Fruit fly (Drosophila melanogaster) whole organism, embryonic: ENCODE measurements around the gene CG12182.

ENCODE experiments used
- Atf3 ChIP-seq: fragments of 200-800 bp; sonication (Bioruptor generic); optimal IDR thresholded peaks from 3 replicates; lab custom pipeline; 2016; ENCODE audit warnings: missing biosample characterization, missing genetic modification characterization
- Atf6 ChIP-seq: fragments of 200-800 bp; sonication (Bioruptor generic); IDR thresholded peaks from 2 replicates; pipeline ENCODE4 v1.3.6; 2022; ENCODE audit warnings: missing biosample characterization, missing genetic modification characterization
- B-H2 ChIP-seq: fragments of 200-800 bp; sonication (Bioruptor generic); optimal IDR thresholded peaks from 2 replicates; lab custom pipeline; 2018; ENCODE audit warnings: missing biosample characterization, mild to moderate bottlenecking, missing genetic modification characterization
- Bteb2 ChIP-seq: fragments of 200-800 bp; sonication (Bioruptor generic); optimal IDR thresholded peaks from 2 replicates; lab custom pipeline; 2016; ENCODE audit warnings: missing biosample characterization, missing genetic modification characterization
- C15 ChIP-seq: fragments of 200-800 bp; sonication (Bioruptor generic); IDR thresholded peaks from 3 replicates; pipeline ENCODE4 v1.3.6; 2022; ENCODE audit warnings: missing biosample characterization, missing genetic modification characterization
- CG1024 ChIP-seq: fragments of 200-800 bp; sonication (Bioruptor generic); IDR thresholded peaks from 2 replicates; pipeline ENCODE4 v1.3.6; 2022; ENCODE audit warnings: missing biosample characterization, missing genetic modification characterization
- CG12071 ChIP-seq: fragments of 200-800 bp; sonication (Bioruptor generic); optimal IDR thresholded peaks from 3 replicates; lab custom pipeline; 2018; ENCODE audit warnings: missing biosample characterization, mild to moderate bottlenecking, missing genetic modification characterization
- CG12236 ChIP-seq: fragments of 200-800 bp; sonication (Bioruptor generic); optimal IDR thresholded peaks from 2 replicates; lab custom pipeline; 2016; ENCODE audit warnings: missing biosample characterization, missing genetic modification characterization
- CG13424 ChIP-seq: fragments of 200-800 bp; sonication (Bioruptor generic); optimal IDR thresholded peaks from 2 replicates; lab custom pipeline; 2019; ENCODE audit warnings: missing biosample characterization, mild to moderate bottlenecking, missing genetic modification characterization, moderate library complexity
- CG14014 ChIP-seq: fragments of 200-800 bp; sonication (Bioruptor generic); IDR thresholded peaks from 2 replicates; pipeline ENCODE4 v1.3.6; 2022; ENCODE audit warnings: missing biosample characterization, missing genetic modification characterization
- CG15601 ChIP-seq: fragments of 200-800 bp; sonication (Bioruptor generic); optimal IDR thresholded peaks from 3 replicates; lab custom pipeline; 2019; ENCODE audit warnings: missing biosample characterization, mild to moderate bottlenecking, missing genetic modification characterization, moderate library complexity
- CG1603 ChIP-seq: fragments of 200-800 bp; sonication (Bioruptor generic); optimal IDR thresholded peaks from 2 replicates; lab custom pipeline; 2019; ENCODE audit warnings: missing biosample characterization, mild to moderate bottlenecking, missing genetic modification characterization, moderate library complexity
- CG16863 ChIP-seq: fragments of 200-800 bp; sonication (Bioruptor generic); optimal IDR thresholded peaks from 3 replicates; lab custom pipeline; 2016; ENCODE audit warnings: missing biosample characterization, missing genetic modification characterization
- CG2129 ChIP-seq: fragments of 200-800 bp; sonication (Bioruptor generic); IDR thresholded peaks from 2 replicates; pipeline ENCODE4 v1.3.6; 2022; ENCODE audit warnings: missing biosample characterization, missing genetic modification characterization; ENCODE audit not compliant: partially characterized antibody
- CG33213 ChIP-seq: fragments of 200-800 bp; sonication (Bioruptor generic); optimal IDR thresholded peaks from 3 replicates; lab custom pipeline; 2016; ENCODE audit warnings: missing biosample characterization, missing genetic modification characterization
- CG7963 ChIP-seq: fragments of 200-800 bp; sonication (Bioruptor generic); IDR thresholded peaks from 3 replicates; pipeline ENCODE4 v1.3.6; 2022; ENCODE audit warnings: missing biosample characterization, missing genetic modification characterization; ENCODE audit not compliant: partially characterized antibody
- CG9215 ChIP-seq: fragments of 200-800 bp; sonication (Bioruptor generic); IDR thresholded peaks from 2 replicates; pipeline ENCODE4 v1.3.6; 2022; ENCODE audit warnings: missing biosample characterization, missing genetic modification characterization
- CG9797 ChIP-seq: fragments of 200-800 bp; sonication (Bioruptor generic); optimal IDR thresholded peaks from 3 replicates; lab custom pipeline; 2018; ENCODE audit warnings: missing biosample characterization, mild to moderate bottlenecking, missing genetic modification characterization
- CG9876 ChIP-seq: fragments of 200-800 bp; sonication (Bioruptor generic); optimal IDR thresholded peaks from 2 replicates; lab custom pipeline; 2016; ENCODE audit warnings: missing biosample characterization, missing genetic modification characterization
- CrebB ChIP-seq: fragments of 200-800 bp; sonication (Bioruptor generic); optimal IDR thresholded peaks from 3 replicates; lab custom pipeline; 2018; ENCODE audit warnings: missing biosample characterization, mild to moderate bottlenecking, missing genetic modification characterization
- Dfd ChIP-seq, 2 experiments: fragments of >200 bp; optimal IDR thresholded peaks; 2 replicates each; lab custom pipeline; 2017; ENCODE audit warnings: missing biosample characterization in 2 of 2, missing genetic modification characterization in 2 of 2
- Dip3 ChIP-seq: fragments of 200-800 bp; sonication (Bioruptor generic); optimal IDR thresholded peaks from 3 replicates; lab custom pipeline; 2016; ENCODE audit warnings: missing biosample characterization, missing genetic modification characterization
- Doc3 ChIP-seq: fragments of 200-800 bp; sonication (Bioruptor generic); IDR thresholded peaks from 3 replicates; pipeline ENCODE4 v1.3.6; 2022; ENCODE audit warnings: missing biosample characterization, missing genetic modification characterization; ENCODE audit not compliant: partially characterized antibody
- Dp ChIP-seq: fragments of 200-800 bp; sonication (Bioruptor generic); optimal IDR thresholded peaks from 2 replicates; lab custom pipeline; 2018; ENCODE audit warnings: missing biosample characterization, mild to moderate bottlenecking, missing genetic modification characterization, moderate library complexity
- Hey ChIP-seq: fragments of 200-800 bp; sonication (Bioruptor generic); optimal IDR thresholded peaks from 3 replicates; lab custom pipeline; 2018; ENCODE audit warnings: missing biosample characterization, mild to moderate bottlenecking, missing genetic modification characterization
- Hr3 ChIP-seq: fragments of 200-800 bp; sonication (Bioruptor generic); optimal IDR thresholded peaks from 3 replicates; lab custom pipeline; 2016; ENCODE audit warnings: missing biosample characterization, missing genetic modification characterization
- Hr39 ChIP-seq: fragments of >200 bp; optimal IDR thresholded peaks from 2 replicates; lab custom pipeline; 2017
- Neu2 ChIP-seq: fragments of 200-800 bp; sonication (Bioruptor generic); optimal IDR thresholded peaks from 3 replicates; lab custom pipeline; 2016; ENCODE audit warnings: missing biosample characterization, missing genetic modification characterization, borderline replicate concordance
- Sin3A ChIP-seq: fragments of >200 bp; optimal IDR thresholded peaks from 2 replicates; lab custom pipeline; 2018
- amos ChIP-seq: fragments of 200-800 bp; sonication (Bioruptor generic); IDR thresholded peaks from 2 replicates; pipeline ENCODE4 v1.3.6; 2022; ENCODE audit warnings: missing biosample characterization, missing genetic modification characterization; ENCODE audit not compliant: partially characterized antibody
- ato ChIP-seq: fragments of 200-800 bp; sonication (Bioruptor generic); IDR thresholded peaks from 2 replicates; pipeline ENCODE4 v1.3.6; 2022; ENCODE audit warnings: missing biosample characterization, missing genetic modification characterization; ENCODE audit not compliant: partially characterized antibody
- bbx ChIP-seq: fragments of 200-800 bp; sonication (Bioruptor generic); IDR thresholded peaks from 2 replicates; pipeline ENCODE4 v1.3.6; 2022; ENCODE audit warnings: missing biosample characterization, missing genetic modification characterization; ENCODE audit not compliant: partially characterized antibody
- bcd ChIP-seq: fragments of 200-800 bp; sonication (Bioruptor generic); optimal IDR thresholded peaks from 2 replicates; lab custom pipeline; 2017; ENCODE audit warnings: missing biosample characterization, mild to moderate bottlenecking, missing genetic modification characterization
- br ChIP-seq: fragments of >200 bp; optimal IDR thresholded peaks from 2 replicates; lab custom pipeline; 2017
- cas ChIP-seq: fragments of 200-800 bp; sonication (Bioruptor generic); IDR thresholded peaks from 2 replicates; pipeline ENCODE4 v1.3.6; 2022; ENCODE audit warnings: missing biosample characterization, missing genetic modification characterization
- gce ChIP-seq: fragments of 200-800 bp; sonication (Bioruptor generic); IDR thresholded peaks from 3 replicates; pipeline ENCODE4 v1.3.6; 2022; ENCODE audit warnings: missing biosample characterization, missing genetic modification characterization
- h ChIP-seq: fragments of >200 bp; optimal IDR thresholded peaks from 2 replicates; lab custom pipeline; 2017
- ham ChIP-seq: fragments of 200-800 bp; sonication (Bioruptor generic); IDR thresholded peaks from 2 replicates; pipeline ENCODE4 v1.3.6; 2022; ENCODE audit warnings: missing biosample characterization, missing genetic modification characterization
- knrl ChIP-seq: fragments of 200-800 bp; sonication (Bioruptor generic); IDR thresholded peaks from 3 replicates; pipeline ENCODE4 v1.3.6; 2022; ENCODE audit warnings: missing biosample characterization, missing genetic modification characterization; ENCODE audit not compliant: partially characterized antibody
- lab ChIP-seq: fragments of 200-800 bp; sonication (Bioruptor generic); optimal IDR thresholded peaks from 3 replicates; lab custom pipeline; 2017; ENCODE audit warnings: missing biosample characterization, missing genetic modification characterization, mild to moderate bottlenecking, moderate library complexity, missing genetic modification reagents
- lov ChIP-seq, 2 experiments: fragments of 200-800 bp in 1 of 2; fragments of >200 bp in 1 of 2; sonication (Bioruptor generic) in 1 of 2; IDR thresholded peaks in 1 of 2; optimal IDR thresholded peaks in 1 of 2; 2 replicates in 1 of 2; 3 replicates in 1 of 2; pipeline versions ENCODE4 v1.3.6 to Lab custom; 2017 to 2022; ENCODE audit warnings: missing biosample characterization in 1 of 2, missing genetic modification characterization in 1 of 2
- pfk ChIP-seq: fragments of 200-800 bp; sonication (Bioruptor generic); optimal IDR thresholded peaks from 2 replicates; lab custom pipeline; 2018; ENCODE audit warnings: missing biosample characterization, mild to moderate bottlenecking, missing genetic modification characterization, moderate library complexity
- pho ChIP-seq: fragments of 200-800 bp; sonication (Bioruptor generic); optimal IDR thresholded peaks from 2 replicates; lab custom pipeline; 2016; ENCODE audit warnings: missing biosample characterization, missing genetic modification characterization
- scrt ChIP-seq: fragments of 200-800 bp; sonication (Bioruptor generic); optimal IDR thresholded peaks from 2 replicates; lab custom pipeline; 2018; ENCODE audit warnings: missing biosample characterization, mild to moderate bottlenecking, missing genetic modification characterization, moderate library complexity
- sens ChIP-seq: fragments of 200-800 bp; sonication (Bioruptor generic); peaks from one replicate; lab custom pipeline; 2016; ENCODE audit warnings: missing biosample characterization, missing genetic modification characterization
- seq ChIP-seq: fragments of 200-800 bp; sonication (Bioruptor generic); IDR thresholded peaks from 2 replicates; pipeline ENCODE4 v1.3.6; 2022; ENCODE audit warnings: missing biosample characterization, missing genetic modification characterization
- tll ChIP-seq, 2 experiments: fragments of 200-800 bp in 1 of 2; fragments of >200 bp in 1 of 2; sonication (Bioruptor generic) in 1 of 2; optimal IDR thresholded peaks; 2 replicates each; lab custom pipeline; 2017 to 2019; ENCODE audit warnings: missing biosample characterization in 2 of 2, missing genetic modification characterization in 2 of 2, mild to moderate bottlenecking in 1 of 2, moderate library complexity in 1 of 2
- unpg ChIP-seq: fragments of 200-800 bp; sonication (Bioruptor generic); optimal IDR thresholded peaks from 3 replicates; lab custom pipeline; 2018; ENCODE audit warnings: missing biosample characterization, mild to moderate bottlenecking, missing genetic modification characterization, moderate library complexity
- wdn ChIP-seq: fragments of 200-800 bp; sonication (Bioruptor generic); IDR thresholded peaks from 2 replicates; pipeline ENCODE4 v1.3.6; 2022; ENCODE audit warnings: missing biosample characterization, missing genetic modification characterization
- zen2 ChIP-seq: fragments of 200-800 bp; sonication (Bioruptor generic); IDR thresholded peaks from 3 replicates; pipeline ENCODE4 v1.3.6; 2022; ENCODE audit warnings: missing biosample characterization, missing genetic modification characterization; ENCODE audit not compliant: partially characterized antibody

CG12182 gene

DNA sequence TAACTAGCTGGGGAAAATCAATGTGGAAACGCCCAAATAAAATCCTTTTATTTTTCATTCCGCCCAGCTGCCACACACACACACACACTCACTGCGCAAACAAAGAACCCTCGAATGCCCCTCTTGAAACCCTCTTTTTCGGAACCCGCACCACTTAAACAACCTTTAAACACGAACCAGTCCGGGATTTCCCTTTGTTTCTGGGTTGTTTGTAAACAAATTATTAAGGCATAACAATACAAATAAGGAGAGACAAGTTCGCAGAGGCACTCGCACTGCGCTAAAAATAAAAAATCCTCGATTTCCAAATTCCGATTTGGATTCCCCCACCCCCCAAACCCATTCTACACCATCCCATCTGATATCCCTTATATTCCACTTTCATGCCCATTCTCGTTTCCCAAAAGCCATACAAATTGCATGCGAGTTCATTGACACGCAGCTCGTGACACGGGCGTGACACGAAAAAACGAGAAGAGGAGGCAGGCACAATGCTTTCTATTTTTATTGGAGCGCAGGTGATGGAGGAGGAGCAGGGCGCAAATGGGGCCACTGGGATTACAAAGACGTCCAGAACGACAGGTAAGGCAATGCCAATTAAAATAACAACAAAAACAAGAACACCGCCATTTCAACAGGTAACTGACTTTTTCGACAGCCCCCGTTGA lies 19.7 kb downstream of the CG12182 start (continued):
- TF ChIP-seq Dip3 (GFP tag; lab: Kevin White, UChicago) = no peak
- peak; percentile 28; the same call in 1 of the 3 replicates for TF ChIP-seq knrl
- TF ChIP-seq lab = no peak
- TF ChIP-seq CG12071 (GFP tag; lab: Kevin White, UChicago) = no peak
- TF ChIP-seq CG16863 = no peak
- TF ChIP-seq CG7963 (GFP tag; lab: Robert Waterston, UW) = peak; percentile 60; the same call in 2 of the 3 replicates
- TF ChIP-seq zen2 = no peak; the same call in 2 of the 3 replicates
- no peak for TF ChIP-seq B-H2 (GFP tag; lab: Kevin White, UChicago)
- TF ChIP-seq CG9876 = no peak
- TF ChIP-seq ham = no peak
- no peak for TF ChIP-seq Dp (GFP tag; lab: Kevin White, UChicago)
- TF ChIP-seq Bteb2 (GFP tag; lab: Kevin White, UChicago) = no peak
- no peak for TF ChIP-seq pho (GFP tag; lab: Kevin White, UChicago)
- no peak for TF ChIP-seq Hey
- TF ChIP-seq unpg (GFP tag; lab: Kevin White, UChicago) = no peak
- no peak for TF ChIP-seq CG1603 (tag; lab: Kevin White, UChicago)
- peak; percentile 50 for TF ChIP-seq CG2129
- no peak for TF ChIP-seq amos
- no peak for TF ChIP-seq tll (GFP tag; optimal IDR thresholded peaks at IDR 0.05; lab: Kevin White, UChicago)
- no peak for TF ChIP-seq seq (GFP tag; lab: Robert Waterston, UW)
- TF ChIP-seq Atf3 = no peak
- no peak for TF ChIP-seq CG12236 (GFP tag; lab: Kevin White, UChicago)
- TF ChIP-seq Hr3 (GFP tag; lab: Kevin White, UChicago) = no peak
- TF ChIP-seq CG14014 (GFP tag; lab: Robert Waterston, UW) = no peak
- peak; percentile 71 for TF ChIP-seq ato (GFP tag; lab: Robert Waterston, UW)
- no peak for TF ChIP-seq cas (GFP tag; lab: Robert Waterston, UW)
- no peak for TF ChIP-seq lov (optimal IDR thresholded peaks at IDR 0.05; lab: Kevin White, UChicago)
- no peak for TF ChIP-seq lov (GFP tag; IDR thresholded peaks at IDR 0.05; lab: Robert Waterston, UW)
- TF ChIP-seq wdn (GFP tag; lab: Robert Waterston, UW) = no peak
- no peak for TF ChIP-seq pfk (GFP tag; lab: Kevin White, UChicago)
- TF ChIP-seq CG33213 (GFP tag; lab: Kevin White, UChicago) = no peak
- TF ChIP-seq Hr39 = no peak
- peak; percentile 83; the same call in 2 of the 3 replicates for TF ChIP-seq Doc3
- no peak for TF ChIP-seq CG9215
- TF ChIP-seq CG1024 (GFP tag; lab: Robert Waterston, UW) = no peak
- TF ChIP-seq CG15601 = no peak
- no peak for TF ChIP-seq h (lab: Kevin White, UChicago)
- TF ChIP-seq sens (GFP tag; lab: Kevin White, UChicago) = peak; percentile 23
- TF ChIP-seq br (lab: Kevin White, UChicago) = no peak
- TF ChIP-seq CG9797 (GFP tag; lab: Kevin White, UChicago) = no peak
- TF ChIP-seq Atf6 (GFP tag; lab: Robert Waterston, UW) = no peak
- TF ChIP-seq CG13424 (tag; lab: Kevin White, UChicago) = no peak
- TF ChIP-seq C15 (GFP tag; lab: Robert Waterston, UW) = no peak
- peak in 1 of 2 experiments; percentile 37 for TF ChIP-seq Dfd (GFP tag; optimal IDR thresholded peaks at IDR 0.05; lab: Kevin White, UChicago)
- TF ChIP-seq scrt = peak; percentile 21
- TF ChIP-seq gce (GFP tag; lab: Robert Waterston, UW) = no peak
- no peak for TF ChIP-seq Neu2 (GFP tag; lab: Kevin White, UChicago)
- no peak for TF ChIP-seq Sin3A
- no peak for TF ChIP-seq bcd (GFP tag; lab: Kevin White, UChicago)
- no peak for TF ChIP-seq CrebB
- peak; percentile 84 for TF ChIP-seq bbx (GFP tag; lab: Robert Waterston, UW)
